Fruit fly (Drosophila melanogaster) whole organism, larva: ENCODE measurements around the gene Zw10.
A peak's percentile ranks its signal among the peaks of the same experiment; 100 is the strongest.

Source experiments
- noc ChIP-seq: fragments of 200-800 bp; sonication (Bioruptor generic); optimal IDR thresholded peaks from 3 replicates; lab custom pipeline; 2019; ENCODE audit warnings: missing biosample characterization, mild to moderate bottlenecking, missing genetic modification characterization, moderate library complexity

Gene Zw10

dm6 chrX:2645593-2645992 lies 41.6 kb downstream of the Zw10 start:
- TF ChIP-seq noc (tag; lab: Kevin White, UChicago), result no peak

dm6 chrX:2646022-2646761 lies 42.2 kb downstream of the Zw10 start:
- peak; percentile 98 for TF ChIP-seq noc (tag; lab: Kevin White, UChicago)

dm6 chrX:2647472-2647883 lies 43.5 kb downstream of the Zw10 start:
- TF ChIP-seq noc (tag; lab: Kevin White, UChicago), result peak; percentile 71

DNA sequence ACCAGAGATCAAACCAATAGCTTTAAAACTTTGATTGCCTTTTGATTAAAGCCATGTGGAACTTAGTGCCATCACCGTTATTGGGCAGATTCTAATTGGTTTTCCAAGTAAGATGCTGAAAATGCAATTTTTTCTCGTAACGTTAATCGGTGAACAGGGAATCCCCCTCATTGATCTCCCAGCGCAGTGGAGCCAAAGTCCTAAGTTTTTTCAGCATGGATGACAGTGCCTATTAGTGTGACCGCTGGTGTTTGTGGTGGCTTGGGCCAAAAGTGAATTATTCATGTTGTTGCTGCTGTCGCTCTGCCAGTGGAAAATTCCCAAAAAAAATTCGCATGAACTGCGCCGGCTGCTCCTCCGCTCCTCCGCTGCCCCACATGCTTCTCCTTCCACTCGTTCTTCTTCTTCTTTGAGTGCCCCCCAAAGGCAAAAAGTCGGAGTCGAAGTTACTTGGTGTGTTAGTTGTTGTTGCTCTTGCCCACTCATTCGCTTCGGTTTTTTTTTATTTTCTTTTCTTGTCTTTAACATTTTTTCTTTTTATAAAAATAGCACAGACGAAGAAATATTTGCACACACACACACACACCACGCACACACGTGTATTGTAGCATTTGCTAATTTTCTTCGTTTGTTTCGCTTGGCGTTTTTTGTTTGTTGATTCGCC lies 44.1 kb downstream of the Zw10 start:
- TF ChIP-seq noc (tag; lab: Kevin White, UChicago), result no peak

DNA sequence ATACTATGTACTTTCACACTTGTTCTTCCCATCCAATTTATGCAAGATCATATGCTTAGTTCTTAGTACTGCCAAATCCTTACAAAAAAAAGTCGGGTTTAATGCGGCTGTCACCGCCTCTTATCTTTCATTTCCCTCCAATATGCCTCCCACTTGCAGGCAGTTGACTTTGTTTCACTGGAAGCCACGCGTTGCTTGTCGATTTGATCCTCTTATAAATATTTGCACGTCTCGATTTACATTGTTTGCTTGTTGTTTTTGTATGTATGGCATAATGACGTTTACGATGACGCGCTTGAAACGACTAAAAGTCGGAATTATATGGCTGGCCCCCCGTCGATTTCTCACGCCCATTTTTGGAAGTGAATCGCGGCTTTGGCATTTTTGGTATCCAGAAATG lies 45.0 kb downstream of the Zw10 start:
- TF ChIP-seq noc (tag; lab: Kevin White, UChicago), result no peak

- TF ChIP-seq noc (tag; lab: Kevin White, UChicago), result no peak
Observed at dm6 chrX:2651128-2651527, 47.1 kb downstream of the Zw10 start.

dm6 chrX:2652124-2652923 lies 48.3 kb downstream of the Zw10 start:
- no peak for TF ChIP-seq noc (tag; lab: Kevin White, UChicago)

DNA sequence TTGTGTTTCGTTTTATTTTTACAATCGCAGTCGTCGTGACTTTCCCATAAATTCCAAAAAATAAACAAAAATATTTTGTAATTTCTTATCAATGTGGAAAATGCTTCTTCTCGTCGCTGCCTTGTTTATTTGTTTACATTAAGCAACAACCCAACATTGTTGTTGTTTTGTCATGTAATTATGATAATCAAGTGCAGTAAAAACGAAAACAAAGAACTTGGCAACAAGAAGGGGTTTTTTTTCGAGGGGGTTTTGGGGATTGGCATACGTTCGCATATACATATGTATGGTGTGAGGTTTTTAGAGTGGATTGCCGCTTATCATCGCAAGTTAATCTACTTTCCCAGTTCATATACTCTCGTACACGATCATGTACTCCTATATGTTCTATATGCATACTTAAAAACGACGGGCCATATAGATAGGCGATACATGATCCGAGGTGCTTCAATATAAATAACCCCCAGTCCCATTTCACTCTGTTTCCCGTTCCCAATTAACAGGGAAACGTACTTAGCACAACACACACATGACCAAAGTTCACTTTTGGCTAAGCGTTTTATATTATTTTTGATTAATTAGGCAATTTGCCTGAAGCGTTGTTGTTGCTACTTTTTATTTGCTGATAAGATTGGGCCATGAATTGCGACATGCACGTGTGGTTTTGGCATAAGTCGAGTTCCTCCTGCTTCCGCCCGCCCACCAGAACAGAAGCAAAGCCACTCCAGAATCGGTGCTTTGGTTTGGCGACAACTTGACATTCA lies 49.7 kb downstream of the Zw10 start:
- peak; percentile 80 for TF ChIP-seq noc (tag; lab: Kevin White, UChicago)

- TF ChIP-seq noc (tag; lab: Kevin White, UChicago), result no peak
Observed at dm6 chrX:2655479-2655878, 51.5 kb downstream of the Zw10 start.

DNA sequence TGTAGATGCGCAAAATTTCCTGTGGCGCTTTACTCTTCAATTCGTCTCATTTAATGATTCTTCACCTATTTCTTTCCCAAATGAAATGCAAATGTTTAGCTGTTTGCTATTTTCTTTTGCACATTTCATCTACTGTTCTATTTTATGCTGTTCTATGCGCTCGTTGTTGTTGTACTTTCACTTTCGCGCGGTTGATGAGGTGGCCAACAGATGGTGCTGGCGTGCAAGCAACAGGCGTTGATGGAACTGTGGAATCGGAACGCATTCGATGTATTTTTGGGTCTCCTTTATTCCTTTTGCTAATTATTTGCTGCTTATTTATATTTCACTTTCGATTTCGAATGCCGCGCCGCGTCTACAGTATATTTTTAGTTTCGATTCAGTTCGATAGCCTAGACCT lies 52.0 kb downstream of the Zw10 start:
- TF ChIP-seq noc (tag; lab: Kevin White, UChicago), result no peak
